Fruit fly (Drosophila melanogaster): ENCODE results near the gene CG16721.
A peak's percentile ranks its signal among the peaks of the same experiment; 100 is the strongest.

The CG16721 gene

DNA sequence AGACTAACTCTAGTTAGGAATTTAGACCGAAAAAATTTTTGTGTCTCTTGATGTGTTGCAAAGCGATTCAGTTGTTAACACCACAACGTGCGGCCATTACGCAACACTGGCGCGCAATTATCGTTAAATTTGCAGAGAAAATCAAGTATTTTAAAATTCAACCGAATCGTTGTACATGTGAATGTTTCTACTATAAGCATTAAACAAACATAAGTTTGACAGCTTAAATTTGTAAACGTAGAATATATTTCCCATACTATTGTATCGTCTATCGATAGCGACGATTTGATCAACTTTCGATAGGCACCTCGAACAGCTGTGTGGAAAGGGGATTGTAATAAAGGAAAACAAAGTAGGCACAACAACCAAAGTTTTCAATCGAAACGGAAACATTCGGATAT is at the start of gene CG16721, which contains the start of gene Usp30 (continued):
- TF ChIP-seq CG15479 (GFP tag; optimal IDR thresholded peaks at IDR 0.05) (no peak), nerfin-1 (tag; optimal IDR thresholded peaks at IDR 0.05) (peak; percentile 1), z (GFP tag; IDR thresholded peaks at IDR 0.05) (no peak), croc (GFP tag; conservative IDR thresholded peaks at IDR 0.05) (no peak), bsh (GFP tag; optimal IDR thresholded peaks at IDR 0.05) (peak in 1 of 2 experiments; percentile 9), Spps (tag; optimal IDR thresholded peaks at IDR 0.05) (no peak), Bgb (GFP tag; IDR thresholded peaks at IDR 0.05; ENCODE audit: partially characterized antibody) (peak; percentile 75), pb (GFP tag; optimal IDR thresholded peaks at IDR 0.05) (peak; percentile 37), CG17912 (GFP tag; optimal IDR thresholded peaks at IDR 0.05) (no peak), Optix (GFP tag; IDR thresholded peaks at IDR 0.05) (no peak), ewg (GFP tag; optimal IDR thresholded peaks at IDR 0.05) (no peak), CG3065 (GFP tag; optimal IDR thresholded peaks at IDR 0.05) (no peak), CG31441 (GFP tag; IDR thresholded peaks at IDR 0.05) (no peak; the same call in 1 of the 2 replicates), kay (GFP tag; optimal IDR thresholded peaks at IDR 0.05) (peak; percentile 8), Deaf1 (tag; optimal IDR thresholded peaks at IDR 0.05) (no peak), Side (GFP tag; optimal IDR thresholded peaks at IDR 0.05) (peak; percentile 63), sd (tag; optimal IDR thresholded peaks at IDR 0.05) (no peak), D (optimal IDR thresholded peaks at IDR 0.05) (no peak), D (GFP tag; optimal IDR thresholded peaks at IDR 0.05) (no peak), gce (GFP tag; IDR thresholded peaks at IDR 0.05) (no peak), CG33557 (GFP tag; optimal IDR thresholded peaks at IDR 0.05) (peak; percentile 21), kni (GFP tag; optimal IDR thresholded peaks at IDR 0.05) (no peak), lbe (GFP tag; optimal IDR thresholded peaks at IDR 0.05) (peak; percentile 71), CG10147 (GFP tag; optimal IDR thresholded peaks at IDR 0.05) (peak; percentile 5), bab2 (GFP tag; optimal IDR thresholded peaks at IDR 0.05) (peak; percentile 50), ken (GFP tag; IDR thresholded peaks at IDR 0.05) (peak; percentile 50; the same call in 2 of the 3 replicates), slbo (GFP tag; IDR thresholded peaks at IDR 0.05) (peak; percentile 45), repo (GFP tag; optimal IDR thresholded peaks at IDR 0.05) (peak; percentile 10), CG6813 (GFP tag; optimal IDR thresholded peaks at IDR 0.05) (no peak), CG9797 (GFP tag; optimal IDR thresholded peaks at IDR 0.05) (peak; percentile 22), ems (GFP tag; optimal IDR thresholded peaks at IDR 0.05) (peak; percentile 72), HLH3B (GFP tag; IDR thresholded peaks at IDR 0.05) (no peak), twi (tag; optimal IDR thresholded peaks at IDR 0.05) (no peak), CG10267 (tag; optimal IDR thresholded peaks at IDR 0.05) (peak; percentile 97), vvl (GFP tag; IDR thresholded peaks at IDR 0.05) (peak; percentile 74), Lim3 (GFP tag; IDR thresholded peaks at IDR 0.05) (no peak), CG10565 (GFP tag; optimal IDR thresholded peaks at IDR 0.05) (no peak), CG11696 (GFP tag; IDR thresholded peaks at IDR 0.05) (no peak), CG14710 (tag; optimal IDR thresholded peaks at IDR 0.05) (peak; percentile 60), ac (GFP tag; optimal IDR thresholded peaks at IDR 0.05) (no peak), CG4404 (GFP tag; IDR thresholded peaks at IDR 0.05) (no peak), H15 (GFP tag; IDR thresholded peaks at IDR 0.05) (no peak), CG3726 (GFP tag; IDR thresholded peaks at IDR 0.05) (no peak), CG1529 (GFP tag; optimal IDR thresholded peaks at IDR 0.05) (no peak), CG15269 (tag; optimal IDR thresholded peaks at IDR 0.05) (peak; percentile 30), ro (GFP tag; IDR thresholded peaks at IDR 0.05) (no peak), chinmo (GFP tag; IDR thresholded peaks at IDR 0.05; ENCODE audit: partially characterized antibody) (0 out of 4 replicates have a peak, but pooled peaks have one; percentile 31), MTF-1 (GFP tag; optimal IDR thresholded peaks at IDR 0.05; ENCODE audit: borderline replicate concordance) (no peak), Ssrp (tag; optimal IDR thresholded peaks at IDR 0.05) (no peak), CG34376 (GFP tag; optimal IDR thresholded peaks at IDR 0.05) (peak; percentile 46), CG18011 (GFP tag; optimal IDR thresholded peaks at IDR 0.05) (peak; percentile 29)
